Worm (Caenorhabditis elegans): ENCODE measurements around the gene col-41.

col-41 gene

DNA sequence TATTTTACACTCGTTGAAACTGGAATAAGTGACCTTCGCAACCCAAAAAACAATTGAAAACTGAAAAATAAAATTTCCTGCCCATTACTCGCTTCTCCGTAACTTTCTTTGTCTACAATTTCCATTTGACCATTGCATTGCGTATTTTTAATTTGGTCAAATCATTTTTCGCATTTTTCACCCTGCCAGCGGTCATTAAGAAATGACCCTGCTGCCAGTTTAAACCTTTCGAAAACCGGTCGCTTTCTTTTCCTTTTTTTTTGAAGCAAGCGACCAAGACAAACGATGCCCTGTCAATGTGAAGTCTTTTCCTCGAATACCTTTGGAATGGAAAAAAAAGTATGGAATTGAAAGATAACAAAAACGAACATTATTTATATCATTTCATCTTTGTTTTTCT is 15.4 kb downstream of the col-41 start:
- TF ChIP-seq mes-2 (tag; optimal IDR thresholded peaks at IDR 0.05; ENCODE audit: poor library complexity, severe bottlenecking) (no peak), aha-1 (tag) (no peak), fos-1 (tag; optimal IDR thresholded peaks at IDR 0.05) (no peak), ctbp-1 (GFP tag; IDR thresholded peaks at IDR 0.05) (no peak), zag-1 (tag; optimal IDR thresholded peaks at IDR 0.05) (no peak), nhr-41 (GFP tag; IDR thresholded peaks at IDR 0.05) (no peak), ceh-20 (GFP tag; IDR thresholded peaks at IDR 0.05) (peak; percentile 36; the same call in 1 of the 2 replicates), unc-62 (GFP tag; optimal IDR thresholded peaks at IDR 0.05 in 1 of 2) (peak in 1 of 2 experiments; percentile 41), unc-62 (tag; optimal IDR thresholded peaks at IDR 0.05) (no peak), cey-2 (tag; optimal IDR thresholded peaks at IDR 0.05; ENCODE audit: borderline replicate concordance, insufficient read depth) (peak; percentile 23), tra-1 (GFP tag; IDR thresholded peaks at IDR 0.05) (peak; percentile 44; the same call in 1 of the 2 replicates), nhr-28 (tag; optimal IDR thresholded peaks at IDR 0.05) (peak; percentile 2)

DNA sequence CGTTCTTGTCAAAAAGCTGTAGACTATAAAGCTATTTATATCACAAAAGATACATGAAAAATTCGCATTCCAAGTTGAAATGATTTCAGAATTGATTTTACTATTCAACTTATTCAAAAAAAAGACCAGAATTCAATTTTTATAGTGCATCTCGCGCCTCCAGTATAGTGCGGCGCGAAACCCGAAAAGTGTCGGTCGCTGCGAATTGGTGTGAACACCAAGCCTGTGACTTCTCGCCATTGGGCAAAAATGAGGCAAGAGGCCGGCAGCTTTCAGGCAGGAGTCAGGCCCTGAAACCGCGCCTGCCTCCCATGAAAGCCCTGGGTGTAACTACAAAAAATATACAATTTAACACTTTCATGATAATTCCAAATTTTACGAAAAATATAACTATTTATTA is 16.9 kb downstream of the col-41 start:
- no peak for TF ChIP-seq egl-27 (tag; optimal IDR thresholded peaks at IDR 0.05)
- no peak for TF ChIP-seq ZK546.5 (tag; optimal IDR thresholded peaks at IDR 0.05)
- TF ChIP-seq saeg-2 (GFP tag; IDR thresholded peaks at IDR 0.05) = no peak
- no peak for TF ChIP-seq unc-130 (GFP tag; optimal IDR thresholded peaks at IDR 0.05)
- TF ChIP-seq nhr-102 (tag; optimal IDR thresholded peaks at IDR 0.05) = no peak
- no peak for TF ChIP-seq fos-1 (tag; optimal IDR thresholded peaks at IDR 0.05)
- TF ChIP-seq set-16 (GFP tag; IDR thresholded peaks at IDR 0.05) = peak; percentile 21; the same call in 1 of the 2 replicates
- TF ChIP-seq lin-1 (GFP tag; IDR thresholded peaks at IDR 0.05) = no peak

DNA sequence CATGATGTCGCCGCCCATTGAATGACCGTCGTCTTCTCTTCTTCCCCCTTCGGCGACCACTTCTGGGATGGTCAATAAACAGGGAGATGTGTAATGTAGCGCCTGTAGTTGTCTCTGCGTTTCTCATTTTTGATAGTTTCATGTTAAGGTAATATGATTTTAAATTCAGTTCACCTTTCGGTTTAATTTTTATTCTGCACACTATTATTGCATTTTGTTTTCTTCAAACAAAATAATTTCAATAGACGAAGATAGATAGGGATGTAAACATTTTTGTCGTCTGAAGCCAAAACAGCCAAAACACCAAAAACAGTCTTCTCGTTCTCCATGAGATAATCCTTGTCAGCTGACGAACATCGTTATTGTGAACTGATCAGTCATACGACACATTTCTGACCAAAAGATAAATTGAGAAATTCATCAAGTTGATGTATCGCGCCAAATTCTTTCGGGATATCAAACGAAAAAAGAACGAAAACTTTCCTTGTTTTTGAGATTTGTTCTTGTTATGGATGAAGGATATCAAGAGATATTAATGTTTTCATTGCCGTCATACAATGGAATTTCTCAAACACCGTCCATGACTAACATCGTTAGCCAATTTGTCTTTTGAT is 17.5 kb downstream of the col-41 start, which contains the start of gene C11G10.1:
Gene C11G10.1 (minus strand): TSS at position 51 of the 614 bp plus-strand sequence.
- TF ChIP-seq hlh-30 (tag; optimal IDR thresholded peaks at IDR 0.05; ENCODE audit: insufficient read depth) (peak; percentile 66), aha-1 (tag) (peak; percentile 29), mdl-1 (tag; optimal IDR thresholded peaks at IDR 0.05) (peak in 1 of 2 experiments; percentile 39), ZK546.5 (tag; optimal IDR thresholded peaks at IDR 0.05) (no peak), nhr-28 (tag; optimal IDR thresholded peaks at IDR 0.05) (peak; percentile 40), daf-19 (GFP tag; conservative IDR thresholded peaks at IDR 0.05) (no peak), hlh-11 (tag; optimal IDR thresholded peaks at IDR 0.05) (peak; percentile 44), snpc-1.2 (GFP tag; IDR thresholded peaks at IDR 0.05) (no peak)

DNA sequence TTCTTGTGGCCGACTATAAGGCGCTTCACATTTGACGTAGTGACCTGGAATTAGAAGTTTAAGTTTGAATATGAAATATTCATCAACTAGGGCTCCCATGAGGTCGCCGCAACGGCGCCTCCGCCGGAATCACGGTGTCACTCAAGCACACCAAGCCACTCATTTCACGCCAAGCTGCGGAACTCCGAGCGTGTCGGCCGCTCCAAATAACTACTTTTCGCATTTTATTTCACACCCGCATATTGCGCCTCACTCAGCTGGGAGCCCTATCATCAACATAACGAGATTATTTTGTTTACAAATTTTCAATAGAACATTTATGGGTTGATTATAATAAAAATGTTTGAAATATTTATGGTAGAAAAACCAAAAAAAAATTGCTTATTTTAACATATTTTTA is 18.4 kb downstream of the col-41 start:
- TF ChIP-seq ceh-44 (GFP tag; IDR thresholded peaks at IDR 0.05) (no peak), snpc-1.2 (GFP tag; IDR thresholded peaks at IDR 0.05) (peak; percentile 34; the same call in 1 of the 2 replicates)

DNA sequence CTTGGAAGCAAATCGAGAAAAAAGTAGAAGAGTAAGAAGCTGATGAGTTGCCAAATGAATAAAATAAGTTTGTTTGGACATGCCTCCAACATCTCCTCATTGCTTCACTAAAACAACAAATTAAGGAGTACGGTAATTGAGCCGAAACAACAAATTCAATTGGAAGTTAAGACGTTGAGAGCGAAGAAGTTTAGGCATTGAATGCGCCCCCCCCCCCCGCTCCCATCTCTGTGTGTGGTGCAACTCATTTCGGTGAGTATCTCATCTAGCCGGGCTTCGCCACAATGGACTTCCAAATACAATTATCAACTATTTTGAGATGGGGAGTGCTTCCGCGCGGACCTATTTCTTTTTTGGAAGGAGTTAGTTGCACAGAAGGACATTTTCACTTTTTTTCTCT is 21.2 kb downstream of the col-41 start:
- no peak for TF ChIP-seq arid-1 (GFP tag; conservative IDR thresholded peaks at IDR 0.05)
- no peak for TF ChIP-seq daf-8 (GFP tag; IDR thresholded peaks at IDR 0.05)
- TF ChIP-seq zfp-2 (tag; optimal IDR thresholded peaks at IDR 0.05) = no peak
- no peak for TF ChIP-seq ztf-11 (tag; optimal IDR thresholded peaks at IDR 0.05)
- no peak for TF ChIP-seq cey-2 (tag; optimal IDR thresholded peaks at IDR 0.05; ENCODE audit: borderline replicate concordance, insufficient read depth)
- TF ChIP-seq hlh-30 (tag; optimal IDR thresholded peaks at IDR 0.05; ENCODE audit: insufficient read depth) = no peak
- TF ChIP-seq nhr-41 (GFP tag; IDR thresholded peaks at IDR 0.05) = no peak
- peak; percentile 68 for TF ChIP-seq aha-1 (tag)

DNA sequence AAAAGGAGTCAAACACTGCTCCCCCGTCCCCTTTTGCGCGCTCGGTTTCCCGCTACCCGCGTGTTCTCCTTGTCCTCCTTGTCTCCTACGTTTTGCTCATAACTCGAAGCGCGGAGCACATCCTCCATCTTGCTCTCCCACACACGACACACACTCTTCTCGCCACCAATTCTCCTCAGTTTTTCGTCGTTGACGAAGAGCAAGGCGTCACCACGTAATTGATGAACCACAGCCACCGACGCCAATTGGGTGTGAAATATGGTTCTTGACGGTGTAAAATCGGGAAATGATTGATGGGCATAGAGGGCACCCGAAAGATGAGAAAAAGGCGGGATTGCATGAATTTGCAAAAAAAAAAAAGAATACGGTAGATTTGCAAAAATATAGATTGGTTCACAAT is 27.4 kb downstream of the col-41 start:
- TF ChIP-seq dpl-1 (GFP tag; optimal IDR thresholded peaks at IDR 0.05) (no peak), nhr-111 (GFP tag; optimal IDR thresholded peaks at IDR 0.05) (no peak), aha-1 (tag) (peak; percentile 53), unc-39 (tag; optimal IDR thresholded peaks at IDR 0.05) (no peak), set-16 (GFP tag; IDR thresholded peaks at IDR 0.05) (peak; percentile 39), ces-1 (GFP tag; optimal IDR thresholded peaks at IDR 0.05) (no peak), unc-62 (GFP tag; optimal IDR thresholded peaks at IDR 0.05 in 1 of 2) (peak in 1 of 2 experiments; percentile 97), unc-62 (tag; optimal IDR thresholded peaks at IDR 0.05) (no peak)
